Comparison of ENCODE assay signal across 2 worm cellular contexts in the genomic region with DNA sequence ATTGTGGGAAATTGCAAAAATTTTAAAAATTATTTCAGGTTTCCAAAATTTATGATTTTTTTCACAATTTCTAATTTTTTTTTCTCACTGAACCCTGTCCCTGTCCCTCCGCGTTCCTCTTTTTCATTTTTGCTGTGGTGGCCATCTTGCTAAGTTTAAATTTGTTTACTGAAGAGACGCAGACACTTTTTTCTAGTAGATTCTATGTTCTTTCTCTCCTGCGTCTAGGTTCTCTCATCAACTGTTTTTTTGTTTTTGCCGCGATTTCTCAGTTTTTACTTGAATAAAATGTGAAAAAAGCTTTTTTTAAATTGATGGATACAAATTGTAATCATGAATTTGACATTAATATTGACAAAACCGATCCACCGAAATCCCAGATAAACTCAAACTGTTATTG.
TF ChIP-seq lines count a peak whose summit lies in the region.

A gene (plus strand): TSS at position 381 of the 400 bp plus-strand sequence.

TF ChIP-seq in whole organism, L1 larva, 84 proteins besides CTCF, POLR2A, EP300 and RAD21 (continued from another document):
- no peak for TF ChIP-seq ceh-8 (GFP tag; optimal IDR thresholded peaks at IDR 0.05; lab: Kevin White, UChicago)
- no peak for TF ChIP-seq jun-1 (tag; optimal IDR thresholded peaks at IDR 0.05; lab: Kevin White, UChicago)
- TF ChIP-seq hlh-17 (GFP tag; optimal IDR thresholded peaks at IDR 0.05; lab: Kevin White, UChicago; ENCODE audit: borderline replicate concordance), result no peak
- no peak for TF ChIP-seq mab-9 (GFP tag; IDR thresholded peaks at IDR 0.05; lab: Robert Waterston, UW)
- TF ChIP-seq nhr-20 (tag; optimal IDR thresholded peaks at IDR 0.05; lab: Kevin White, UChicago), result peak; percentile 50
- TF ChIP-seq nhr-12 (tag; optimal IDR thresholded peaks at IDR 0.05; lab: Kevin White, UChicago), result no peak
- no peak for TF ChIP-seq grh-1 (GFP tag; IDR thresholded peaks at IDR 0.05; lab: Robert Waterston, UW)
- TF ChIP-seq nhr-19 (GFP tag; conservative IDR thresholded peaks at IDR 0.05; lab: Robert Waterston, UW), result no peak
- TF ChIP-seq hlh-4 (tag; optimal IDR thresholded peaks at IDR 0.05; lab: Kevin White, UChicago), result no peak
- TF ChIP-seq nhr-84 (tag; optimal IDR thresholded peaks at IDR 0.05; lab: Kevin White, UChicago), result no peak
- no peak for TF ChIP-seq sox-4 (tag; optimal IDR thresholded peaks at IDR 0.05; lab: Kevin White, UChicago)
- no peak for TF ChIP-seq egl-13 (tag; optimal IDR thresholded peaks at IDR 0.05; lab: Kevin White, UChicago)
- no peak for TF ChIP-seq sup-37 (GFP tag; optimal IDR thresholded peaks at IDR 0.05; lab: Kevin White, UChicago)
- TF ChIP-seq efl-1 (optimal IDR thresholded peaks at IDR 0.05; lab: Kevin White, UChicago), result peak; percentile 39 to 42
- TF ChIP-seq efl-1 (GFP tag; optimal IDR thresholded peaks at IDR 0.05 in 1 of 2; lab: Kevin White, UChicago), result peak; percentile 41 to 84
- TF ChIP-seq egl-27 (tag; optimal IDR thresholded peaks at IDR 0.05; lab: Kevin White, UChicago), result no peak
- no peak for TF ChIP-seq nhr-76 (tag; optimal IDR thresholded peaks at IDR 0.05; lab: Kevin White, UChicago)
- TF ChIP-seq irx-1 (tag; optimal IDR thresholded peaks at IDR 0.05; lab: Kevin White, UChicago), result no peak
- peak; percentile 53 for TF ChIP-seq rnt-1 (tag; optimal IDR thresholded peaks at IDR 0.05; lab: Kevin White, UChicago)
- TF ChIP-seq nhr-11 (tag; optimal IDR thresholded peaks at IDR 0.05; lab: Kevin White, UChicago), result no peak
- TF ChIP-seq lin-14 (GFP tag; optimal IDR thresholded peaks at IDR 0.05; lab: Kevin White, UChicago), result peak; percentile 69
- no peak for TF ChIP-seq isw-1 (GFP tag; IDR thresholded peaks at IDR 0.05; lab: Robert Waterston, UW)
- no peak for TF ChIP-seq sptf-1 (tag; optimal IDR thresholded peaks at IDR 0.05; lab: Kevin White, UChicago)
- TF ChIP-seq F16B12.6 (tag; optimal IDR thresholded peaks at IDR 0.05; lab: Kevin White, UChicago), result no peak
- no peak for TF ChIP-seq nhr-90 (tag; optimal IDR thresholded peaks at IDR 0.05; lab: Kevin White, UChicago; ENCODE audit: poor library complexity)
- TF ChIP-seq dpl-1 (GFP tag; optimal IDR thresholded peaks at IDR 0.05; lab: Kevin White, UChicago), result peak in 2 of 3 experiments; percentile 4 to 42
- no peak for TF ChIP-seq lin-39 (tag; optimal IDR thresholded peaks at IDR 0.05; lab: Kevin White, UChicago)
- TF ChIP-seq pax-3 (tag; optimal IDR thresholded peaks at IDR 0.05; lab: Kevin White, UChicago), result no peak
- TF ChIP-seq nhr-47 (tag; optimal IDR thresholded peaks at IDR 0.05; lab: Kevin White, UChicago), result peak; percentile 17
- TF ChIP-seq tlp-1 (tag; optimal IDR thresholded peaks at IDR 0.05; lab: Kevin White, UChicago), result no peak
- TF ChIP-seq nhr-28 (tag; optimal IDR thresholded peaks at IDR 0.05; lab: Kevin White, UChicago), result no peak
- peak; percentile 27 for TF ChIP-seq mep-1 (tag; optimal IDR thresholded peaks at IDR 0.05; lab: Kevin White, UChicago)
- TF ChIP-seq mdl-1 (tag; optimal IDR thresholded peaks at IDR 0.05; lab: Kevin White, UChicago), result no peak
- peak; percentile 46 for TF ChIP-seq nhr-85 (tag; lab: Kevin White, UChicago)
- peak in 1 of 2 experiments; percentile 8 for TF ChIP-seq lin-35 (GFP tag; optimal IDR thresholded peaks at IDR 0.05; lab: Kevin White, UChicago)
- no peak for TF ChIP-seq snpc-4 (tag; optimal IDR thresholded peaks at IDR 0.05; lab: Kevin White, UChicago)
- no peak for TF ChIP-seq unc-30 (tag; optimal IDR thresholded peaks at IDR 0.05; lab: Kevin White, UChicago)
- TF ChIP-seq swsn-7 (tag; optimal IDR thresholded peaks at IDR 0.05; lab: Kevin White, UChicago), result peak; percentile 43
- TF ChIP-seq fkh-4 (tag; optimal IDR thresholded peaks at IDR 0.05; lab: Kevin White, UChicago; ENCODE audit: borderline replicate concordance), result no peak
- TF ChIP-seq dsc-1 (tag; optimal IDR thresholded peaks at IDR 0.05; lab: Kevin White, UChicago), result no peak
- TF ChIP-seq fkh-10 (GFP tag; optimal IDR thresholded peaks at IDR 0.05; lab: Kevin White, UChicago), result no peak
- TF ChIP-seq elt-2 (tag; optimal IDR thresholded peaks at IDR 0.05; lab: Kevin White, UChicago), result no peak
- TF ChIP-seq ztf-11 (tag; optimal IDR thresholded peaks at IDR 0.05; lab: Kevin White, UChicago), result no peak
TF ChIP-seq in whole organism, L1 larva: peak in this region for 15.

TF ChIP-seq in whole organism, L3 larva, 47 proteins besides CTCF, POLR2A, EP300 and RAD21 (continued from another document):
- TF ChIP-seq fkh-2 (tag; optimal IDR thresholded peaks at IDR 0.05; lab: Kevin White, UChicago) (no peak), ZK546.5 (tag; optimal IDR thresholded peaks at IDR 0.05; lab: Kevin White, UChicago) (no peak), elt-1 (tag; optimal IDR thresholded peaks at IDR 0.05; lab: Kevin White, UChicago) (no peak), nhr-67 (tag; optimal IDR thresholded peaks at IDR 0.05; lab: Kevin White, UChicago) (no peak), lin-15B (tag; optimal IDR thresholded peaks at IDR 0.05; lab: Kevin White, UChicago) (no peak), tbx-2 (tag; optimal IDR thresholded peaks at IDR 0.05; lab: Kevin White, UChicago) (no peak), ama-1 (optimal IDR thresholded peaks at IDR 0.05; lab: Kevin White, UChicago) (no peak), snpc-4 (tag; optimal IDR thresholded peaks at IDR 0.05; lab: Kevin White, UChicago) (peak; percentile 33), nhr-11 (tag; optimal IDR thresholded peaks at IDR 0.05; lab: Kevin White, UChicago) (no peak)
TF ChIP-seq in whole organism, L3 larva: peak in this region for 5.
